Worm (Caenorhabditis elegans): ENCODE results near the gene ceh-30.

ceh-30 gene

ce11 chrX:3111687-3112086, 48.3 kb downstream of the ceh-30 start (continued):
- TF ChIP-seq cebp-2 (GFP tag; IDR thresholded peaks at IDR 0.05) (no peak), him-1 (tag; optimal IDR thresholded peaks at IDR 0.05) (no peak), aptf-2 (GFP tag; conservative IDR thresholded peaks at IDR 0.05) (no peak), lin-26 (GFP tag; IDR thresholded peaks at IDR 0.05) (no peak; the same call in 1 of the 2 replicates), C17E4.6 (GFP tag; IDR thresholded peaks at IDR 0.05) (no peak), F57C9.4 (tag; optimal IDR thresholded peaks at IDR 0.05) (no peak), F52B5.7 (tag; optimal IDR thresholded peaks at IDR 0.05) (no peak), Y79H2A.3 (GFP tag; conservative IDR thresholded peaks at IDR 0.05) (no peak), ztf-28 (GFP tag; IDR thresholded peaks at IDR 0.05) (no peak), hmg-20 (GFP tag; IDR thresholded peaks at IDR 0.05) (no peak), xnd-1 (tag; optimal IDR thresholded peaks at IDR 0.05) (no peak), lag-1 (GFP tag; IDR thresholded peaks at IDR 0.05) (no peak), cebp-1 (GFP tag; IDR thresholded peaks at IDR 0.05) (no peak), cebp-1 (tag; optimal IDR thresholded peaks at IDR 0.05) (peak; percentile 26), attf-3 (GFP tag; conservative IDR thresholded peaks at IDR 0.05) (no peak), gei-17 (GFP tag; optimal IDR thresholded peaks at IDR 0.05) (peak; percentile 43), madf-3 (GFP tag; IDR thresholded peaks at IDR 0.05) (peak; percentile 69; the same call in 1 of the 2 replicates), C06A6.2 (GFP tag; conservative IDR thresholded peaks at IDR 0.05) (peak; percentile 54), bed-2 (GFP tag; IDR thresholded peaks at IDR 0.05) (no peak), mel-28 (tag; optimal IDR thresholded peaks at IDR 0.05; ENCODE audit: borderline replicate concordance) (no peak), nfya-2 (GFP tag; IDR thresholded peaks at IDR 0.05) (no peak), ceh-79 (tag; optimal IDR thresholded peaks at IDR 0.05) (no peak), F57A8.1 (GFP tag; optimal IDR thresholded peaks at IDR 0.05) (no peak), ccch-3 (GFP tag; optimal IDR thresholded peaks at IDR 0.05) (no peak), dpff-1 (tag; optimal IDR thresholded peaks at IDR 0.05) (no peak), mxl-1 (tag; optimal IDR thresholded peaks at IDR 0.05) (no peak), lin-54 (GFP tag; optimal IDR thresholded peaks at IDR 0.05) (no peak), F49E8.2 (tag; optimal IDR thresholded peaks at IDR 0.05; ENCODE audit: insufficient read depth) (no peak), hrde-1 (tag; optimal IDR thresholded peaks at IDR 0.05; ENCODE audit: borderline replicate concordance) (no peak), ets-4 (GFP tag; optimal IDR thresholded peaks at IDR 0.05) (no peak), aptf-3 (GFP tag; IDR thresholded peaks at IDR 0.05) (no peak), ztf-22 (GFP tag; optimal IDR thresholded peaks at IDR 0.05) (no peak), nhr-80 (tag; optimal IDR thresholded peaks at IDR 0.05) (peak; percentile 0), hlh-12 (tag; optimal IDR thresholded peaks at IDR 0.05) (no peak), D2030.7 (GFP tag; IDR thresholded peaks at IDR 0.05) (no peak), egl-44 (GFP tag; IDR thresholded peaks at IDR 0.05) (no peak), hsf-1 (GFP tag; IDR thresholded peaks at IDR 0.05) (no peak), somi-1 (GFP tag; optimal IDR thresholded peaks at IDR 0.05) (peak; percentile 57), tlf-1 (GFP tag; optimal IDR thresholded peaks at IDR 0.05) (peak; percentile 55), lin-40 (tag; optimal IDR thresholded peaks at IDR 0.05) (peak; percentile 55), nhr-90 (tag; optimal IDR thresholded peaks at IDR 0.05) (no peak), F37B4.10 (GFP tag; IDR thresholded peaks at IDR 0.05) (no peak), ztf-18 (tag; optimal IDR thresholded peaks at IDR 0.05) (no peak), F10E7.11 (tag; optimal IDR thresholded peaks at IDR 0.05) (no peak), Y53F4B.3 (GFP tag; IDR thresholded peaks at IDR 0.05) (no peak), unc-62 (GFP tag; optimal IDR thresholded peaks at IDR 0.05) (no peak), ztf-3 (GFP tag; optimal IDR thresholded peaks at IDR 0.05) (no peak), dpl-1 (GFP tag; optimal IDR thresholded peaks at IDR 0.05) (no peak), atf-7 (tag; optimal IDR thresholded peaks at IDR 0.05) (no peak), ceh-100 (GFP tag; IDR thresholded peaks at IDR 0.05) (no peak), F39B2.1 (GFP tag; IDR thresholded peaks at IDR 0.05) (no peak)

Data from whole organism, young adult.